Fruit fly (Drosophila melanogaster) whole organism, embryonic: Measurements from ENCODE around the gene CG33969.

Experiments used
- CG10209 ChIP-seq: fragments of 200-800 bp; sonication (Bioruptor generic); optimal IDR thresholded peaks from 3 replicates; lab custom pipeline; 2017; ENCODE audit warnings: missing biosample characterization, mild to moderate bottlenecking, missing genetic modification characterization, missing genetic modification reagents
- CG10274 ChIP-seq: fragments of 200-800 bp; sonication (Bioruptor generic); optimal IDR thresholded peaks from 3 replicates; lab custom pipeline; 2017; ENCODE audit warnings: missing biosample characterization, mild to moderate bottlenecking, missing genetic modification characterization
- CG10431 ChIP-seq: fragments of 200-800 bp; sonication (Bioruptor generic); optimal IDR thresholded peaks from 3 replicates; lab custom pipeline; 2018; ENCODE audit warnings: missing biosample characterization, mild to moderate bottlenecking, missing genetic modification characterization
- CG10462 ChIP-seq: fragments of 200-800 bp; sonication (Bioruptor generic); optimal IDR thresholded peaks from 2 replicates; lab custom pipeline; 2016; ENCODE audit warnings: missing biosample characterization, missing genetic modification characterization
- CG13775 ChIP-seq: fragments of 200-800 bp; sonication (Bioruptor generic); optimal IDR thresholded peaks from 3 replicates; lab custom pipeline; 2017; ENCODE audit warnings: missing biosample characterization, mild to moderate bottlenecking, missing genetic modification characterization
- CG13894 ChIP-seq: fragments of 200-800 bp; sonication (Bioruptor generic); optimal IDR thresholded peaks from 3 replicates; lab custom pipeline; 2018; ENCODE audit warnings: missing biosample characterization, mild to moderate bottlenecking, missing genetic modification characterization, moderate library complexity
- CG14860 ChIP-seq: fragments of 200-800 bp; sonication (Bioruptor generic); IDR thresholded peaks from 3 replicates; pipeline ENCODE4 v1.3.6; 2022; ENCODE audit warnings: missing biosample characterization, missing genetic modification characterization; ENCODE audit not compliant: partially characterized antibody
- CG15011 ChIP-seq: fragments of 200-800 bp; sonication (Bioruptor generic); optimal IDR thresholded peaks from 3 replicates; lab custom pipeline; 2018; ENCODE audit warnings: missing biosample characterization, mild to moderate bottlenecking, missing genetic modification characterization
- CG1602 ChIP-seq: fragments of 200-800 bp; sonication (Bioruptor generic); optimal IDR thresholded peaks from 3 replicates; lab custom pipeline; 2016; ENCODE audit warnings: missing biosample characterization, missing genetic modification characterization
- CG17186 ChIP-seq: fragments of 200-800 bp; sonication (Bioruptor generic); optimal IDR thresholded peaks from 3 replicates; lab custom pipeline; 2017; ENCODE audit warnings: missing biosample characterization, missing genetic modification reagents, missing genetic modification characterization
- CG17568 ChIP-seq: fragments of 200-800 bp; sonication (Bioruptor generic); optimal IDR thresholded peaks from 2 replicates; lab custom pipeline; 2018; ENCODE audit warnings: missing biosample characterization, mild to moderate bottlenecking, missing genetic modification characterization, moderate library complexity
- CG2120 ChIP-seq: fragments of 200-800 bp; sonication (Bioruptor generic); optimal IDR thresholded peaks from 3 replicates; lab custom pipeline; 2016; ENCODE audit warnings: missing biosample characterization, missing genetic modification characterization
- CG34422 ChIP-seq: fragments of 200-800 bp; sonication (Bioruptor generic); IDR thresholded peaks from 3 replicates; pipeline ENCODE4 v1.3.6; 2022; ENCODE audit warnings: missing biosample characterization, missing genetic modification characterization
- CG3847 ChIP-seq: fragments of 200-800 bp; sonication (Bioruptor generic); IDR thresholded peaks from 2 replicates; pipeline ENCODE4 v1.3.6; 2022; ENCODE audit warnings: missing biosample characterization, missing genetic modification characterization
- CG42726 ChIP-seq: fragments of 200-800 bp; sonication (Bioruptor generic); IDR thresholded peaks from 2 replicates; pipeline ENCODE4 v1.3.6; 2022; ENCODE audit warnings: missing biosample characterization, missing genetic modification characterization; ENCODE audit not compliant: partially characterized antibody
- CG6854 ChIP-seq: fragments of 200-800 bp; sonication (Bioruptor generic); optimal IDR thresholded peaks from 3 replicates; lab custom pipeline; 2017; ENCODE audit warnings: missing biosample characterization, mild to moderate bottlenecking, missing genetic modification characterization
- CG7271 ChIP-seq: fragments of 200-800 bp; sonication (Bioruptor generic); optimal IDR thresholded peaks from 2 replicates; lab custom pipeline; 2018; ENCODE audit warnings: missing biosample characterization, mild to moderate bottlenecking, missing genetic modification characterization, moderate library complexity
- CG7987 ChIP-seq: fragments of 200-800 bp; sonication (Bioruptor generic); optimal IDR thresholded peaks from 2 replicates; lab custom pipeline; 2018; ENCODE audit warnings: missing biosample characterization, mild to moderate bottlenecking, missing genetic modification characterization, moderate library complexity
- CG8281 ChIP-seq: fragments of 200-800 bp; sonication (Bioruptor generic); optimal IDR thresholded peaks from 2 replicates; lab custom pipeline; 2018; ENCODE audit warnings: missing biosample characterization, mild to moderate bottlenecking, missing genetic modification characterization, moderate library complexity
- CG8359 ChIP-seq: fragments of 200-800 bp; sonication (Bioruptor generic); optimal IDR thresholded peaks from 2 replicates; lab custom pipeline; 2017; ENCODE audit warnings: missing biosample characterization, mild to moderate bottlenecking, missing genetic modification characterization, borderline replicate concordance
- CG8478 ChIP-seq: fragments of >200 bp; optimal IDR thresholded peaks from 2 replicates; lab custom pipeline; 2018
- Chrac-16 ChIP-seq: fragments of 200-800 bp; sonication (Bioruptor generic); optimal IDR thresholded peaks from 3 replicates; lab custom pipeline; 2016; ENCODE audit warnings: missing biosample characterization, missing genetic modification characterization
- CrebB ChIP-seq: fragments of 200-800 bp; sonication (Bioruptor generic); optimal IDR thresholded peaks from 3 replicates; lab custom pipeline; 2018; ENCODE audit warnings: missing biosample characterization, mild to moderate bottlenecking, missing genetic modification characterization
- Dip2 ChIP-seq: fragments of 200-800 bp; sonication (Bioruptor generic); IDR thresholded peaks from 2 replicates; pipeline ENCODE4 v1.3.6; 2022; ENCODE audit warnings: missing biosample characterization, missing genetic modification characterization
- Doc2 ChIP-seq: fragments of 200-800 bp; sonication (Bioruptor generic); IDR thresholded peaks from 2 replicates; pipeline ENCODE4 v1.3.6; 2022; ENCODE audit warnings: missing biosample characterization, missing genetic modification characterization
- Doc3 ChIP-seq: fragments of 200-800 bp; sonication (Bioruptor generic); IDR thresholded peaks from 3 replicates; pipeline ENCODE4 v1.3.6; 2022; ENCODE audit warnings: missing biosample characterization, missing genetic modification characterization; ENCODE audit not compliant: partially characterized antibody
- Dp ChIP-seq: fragments of 200-800 bp; sonication (Bioruptor generic); optimal IDR thresholded peaks from 2 replicates; lab custom pipeline; 2018; ENCODE audit warnings: missing biosample characterization, mild to moderate bottlenecking, missing genetic modification characterization, moderate library complexity
- Eip74EF ChIP-seq, 2 experiments: fragments of 200-800 bp in 1 of 2; fragments of >200 bp in 1 of 2; sonication (Bioruptor generic) in 1 of 2; optimal IDR thresholded peaks; 2 replicates each; lab custom pipeline; 2017 to 2019; ENCODE audit warnings: missing biosample characterization in 2 of 2, missing genetic modification characterization in 2 of 2, mild to moderate bottlenecking in 1 of 2, moderate library complexity in 1 of 2
- Pdp1 ChIP-seq, 2 experiments: fragments of 200-800 bp; sonication (Bioruptor generic); optimal IDR thresholded peaks; 3 replicates each; lab custom pipeline; 2016; ENCODE audit warnings: missing biosample characterization in 2 of 2, missing genetic modification characterization in 2 of 2, mild to moderate bottlenecking in 1 of 2, moderate library complexity in 1 of 2
- Sry-δ ChIP-seq: fragments of 200-800 bp; sonication (Bioruptor generic); optimal IDR thresholded peaks from 2 replicates; lab custom pipeline; 2016; ENCODE audit warnings: missing biosample characterization, missing genetic modification characterization
- al ChIP-seq: fragments of 200-800 bp; sonication (Bioruptor generic); IDR thresholded peaks from 2 replicates; pipeline ENCODE4 v1.3.6; 2022; ENCODE audit warnings: missing biosample characterization, missing genetic modification characterization
- caup ChIP-seq: fragments of 200-800 bp; sonication (Bioruptor generic); optimal IDR thresholded peaks from 3 replicates; lab custom pipeline; 2017; ENCODE audit warnings: missing biosample characterization, mild to moderate bottlenecking, missing genetic modification characterization, moderate library complexity; ENCODE audit not compliant: severe bottlenecking
- da ChIP-seq: fragments of 200-800 bp; sonication (Bioruptor generic); optimal IDR thresholded peaks from 2 replicates; lab custom pipeline; 2016; ENCODE audit warnings: missing biosample characterization, missing genetic modification characterization
- dan ChIP-seq: fragments of 200-800 bp; sonication (Bioruptor generic); IDR thresholded peaks from 2 replicates; pipeline ENCODE4 v1.3.6; 2022; ENCODE audit warnings: missing biosample characterization, missing genetic modification characterization
- emc ChIP-seq: fragments of 200-800 bp; sonication (Bioruptor generic); optimal IDR thresholded peaks from 2 replicates; lab custom pipeline; 2016; ENCODE audit warnings: missing biosample characterization, missing genetic modification characterization
- en ChIP-seq: fragments of 200-800 bp; sonication (Bioruptor generic); optimal IDR thresholded peaks from 2 replicates; lab custom pipeline; 2016; ENCODE audit warnings: missing biosample characterization, missing genetic modification characterization
- eve ChIP-seq, 2 experiments: fragments of >200 bp; optimal IDR thresholded peaks; 2 replicates each; lab custom pipeline; 2017; ENCODE audit warnings: missing biosample characterization in 2 of 2, missing genetic modification characterization in 2 of 2
- exex ChIP-seq: fragments of 200-800 bp; sonication (Bioruptor generic); optimal IDR thresholded peaks from 4 replicates; lab custom pipeline; 2018; ENCODE audit warnings: missing biosample characterization, mild to moderate bottlenecking, missing genetic modification characterization, moderate library complexity
- grn ChIP-seq: fragments of 200-800 bp; sonication (Bioruptor generic); optimal IDR thresholded peaks from 3 replicates; lab custom pipeline; 2017; ENCODE audit warnings: missing biosample characterization, missing genetic modification characterization
- hth ChIP-seq: fragments of >200 bp; optimal IDR thresholded peaks from 2 replicates; lab custom pipeline; 2017; ENCODE audit warnings: inconsistent platforms
- jumu ChIP-seq: fragments of 200-800 bp; sonication (Bioruptor generic); optimal IDR thresholded peaks from 3 replicates; lab custom pipeline; 2016; ENCODE audit warnings: missing biosample characterization, missing genetic modification characterization
- lilli ChIP-seq: fragments of 200-800 bp; sonication (Bioruptor generic); optimal IDR thresholded peaks from 3 replicates; lab custom pipeline; 2016; ENCODE audit warnings: missing biosample characterization, missing genetic modification characterization
- nmo ChIP-seq: fragments of 200-800 bp; sonication (Bioruptor generic); optimal IDR thresholded peaks from 2 replicates; lab custom pipeline; 2018; ENCODE audit warnings: missing biosample characterization, mild to moderate bottlenecking, missing genetic modification characterization, moderate library complexity
- otp ChIP-seq: fragments of 200-800 bp; sonication (Bioruptor generic); IDR thresholded peaks from 3 replicates; pipeline ENCODE4, ENCODE4 v1.3.6; 2022; ENCODE audit warnings: missing biosample characterization, missing genetic modification characterization
- psq ChIP-seq: fragments of 200-800 bp; sonication (Bioruptor generic); optimal IDR thresholded peaks from 2 replicates; lab custom pipeline; 2017; ENCODE audit warnings: missing biosample characterization, missing genetic modification characterization
- shn ChIP-seq: fragments of 200-800 bp; sonication (Bioruptor generic); optimal IDR thresholded peaks from 3 replicates; lab custom pipeline; 2016; ENCODE audit warnings: missing biosample characterization, missing genetic modification characterization
- sr ChIP-seq: fragments of 200-800 bp; sonication (Bioruptor generic); IDR thresholded peaks from 3 replicates; pipeline ENCODE4 v1.3.6; 2022; ENCODE audit warnings: missing biosample characterization, missing genetic modification characterization
- vvl ChIP-seq: fragments of 200-800 bp; sonication (Bioruptor generic); IDR thresholded peaks from 2 replicates; pipeline ENCODE4 v1.3.6; 2022; ENCODE audit warnings: missing biosample characterization, missing genetic modification characterization
- wek ChIP-seq: fragments of 200-800 bp; sonication (Bioruptor generic); optimal IDR thresholded peaks from 3 replicates; lab custom pipeline; 2018; ENCODE audit warnings: missing biosample characterization, mild to moderate bottlenecking, missing genetic modification characterization, moderate library complexity

The CG33969 gene

DNA sequence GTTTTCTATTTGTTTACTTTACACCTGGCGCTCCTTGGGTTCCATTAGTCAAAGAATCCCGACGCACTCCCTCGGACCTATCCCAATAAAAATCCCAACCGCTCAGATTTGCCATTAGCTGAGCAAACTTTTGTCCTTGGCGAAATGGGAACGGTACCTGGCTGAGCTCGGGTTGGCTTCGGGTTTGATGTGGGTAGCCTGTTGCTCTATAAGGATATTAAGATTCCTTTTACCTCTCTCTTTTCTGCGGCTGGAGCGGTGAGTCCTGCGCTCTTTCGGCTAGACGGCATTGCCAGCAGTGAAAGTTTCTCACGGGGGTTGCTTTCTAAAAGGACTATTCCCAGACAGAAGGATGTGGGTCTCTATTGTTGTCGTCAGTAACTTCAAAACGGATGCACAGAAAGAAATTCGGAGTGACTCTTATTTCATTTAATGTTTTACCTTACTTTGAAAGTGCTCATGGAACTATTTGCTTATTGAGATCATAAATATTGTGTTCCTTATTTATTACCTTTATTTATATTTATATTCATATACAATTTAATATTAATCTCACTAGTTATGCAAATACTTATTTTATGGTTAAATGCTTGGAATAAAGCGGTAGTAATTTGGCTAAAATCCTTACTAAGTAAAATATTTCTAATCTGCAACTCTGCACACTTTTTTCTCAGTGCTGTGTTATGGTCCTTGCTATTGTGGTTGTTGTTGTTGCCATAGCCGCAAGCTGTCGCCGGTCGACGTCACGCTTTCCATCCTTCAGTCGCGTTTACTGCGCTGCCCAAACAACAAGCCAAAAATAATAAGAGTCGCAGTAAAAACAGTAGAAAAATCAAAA lies 48.5 kb upstream of the CG33969 start, which contains the start of gene CG5910 (continued):
- peak; percentile 88 for TF ChIP-seq CG13775
- no peak for TF ChIP-seq Dp (GFP tag; lab: Kevin White, UChicago)
- TF ChIP-seq Doc2 (GFP tag; lab: Robert Waterston, UW) = no peak
- peak; percentile 81 for TF ChIP-seq CrebB (tag; lab: Kevin White, UChicago)
- peak; percentile 58 for TF ChIP-seq CG10274
- peak; percentile 48 for TF ChIP-seq psq
- no peak for TF ChIP-seq CG8478 (lab: Kevin White, UChicago)
- peak; percentile 76 for TF ChIP-seq CG1602 (GFP tag; lab: Kevin White, UChicago)
- TF ChIP-seq CG34422 (GFP tag; lab: Robert Waterston, UW) = peak; percentile 24; the same call in 1 of the 3 replicates
- TF ChIP-seq Eip74EF (GFP tag; optimal IDR thresholded peaks at IDR 0.05; lab: Kevin White, UChicago) = peak in 1 of 2 experiments; percentile 90
- peak; percentile 80 for TF ChIP-seq CG3847 (GFP tag; lab: Robert Waterston, UW)
- peak; percentile 56 for TF ChIP-seq CG7987 (GFP tag; lab: Kevin White, UChicago)
- TF ChIP-seq wek (GFP tag; lab: Kevin White, UChicago) = peak; percentile 42
- TF ChIP-seq Pdp1 (GFP tag; optimal IDR thresholded peaks at IDR 0.05; lab: Kevin White, UChicago) = peak; percentile 3 to 35
- no peak for TF ChIP-seq emc (GFP tag; lab: Kevin White, UChicago)
- TF ChIP-seq exex (tag; lab: Kevin White, UChicago) = peak; percentile 63
- TF ChIP-seq CG10462 (GFP tag; lab: Kevin White, UChicago) = peak; percentile 35
- peak; percentile 67 for TF ChIP-seq CG10431 (GFP tag; lab: Kevin White, UChicago)
- peak; percentile 91 for TF ChIP-seq caup (GFP tag; lab: Kevin White, UChicago)
- no peak for TF ChIP-seq Dip2 (GFP tag; lab: Robert Waterston, UW)
- no peak for TF ChIP-seq hth (lab: Kevin White, UChicago)
- no peak for TF ChIP-seq da (GFP tag; lab: Kevin White, UChicago)
- TF ChIP-seq Chrac-16 (GFP tag; lab: Kevin White, UChicago) = peak; percentile 78
- peak; percentile 74 for TF ChIP-seq al (GFP tag; lab: Robert Waterston, UW)
- no peak for TF ChIP-seq sr (GFP tag; lab: Robert Waterston, UW)
- peak; percentile 87 for TF ChIP-seq vvl (GFP tag; lab: Robert Waterston, UW)
- TF ChIP-seq otp (GFP tag; lab: Robert Waterston, UW) = no peak
- no peak for TF ChIP-seq CG42726 (GFP tag; lab: Robert Waterston, UW)
- TF ChIP-seq CG6854 = peak; percentile 89
- TF ChIP-seq CG13894 (tag; lab: Kevin White, UChicago) = peak; percentile 87
- TF ChIP-seq CG10209 (GFP tag; lab: Kevin White, UChicago) = peak; percentile 89
- no peak for TF ChIP-seq shn (GFP tag; lab: Kevin White, UChicago)
- no peak for TF ChIP-seq CG14860 (GFP tag; lab: Robert Waterston, UW)
- TF ChIP-seq CG17568 (GFP tag; lab: Kevin White, UChicago) = no peak
- TF ChIP-seq jumu (GFP tag; lab: Kevin White, UChicago) = no peak
- TF ChIP-seq CG2120 (GFP tag; lab: Kevin White, UChicago) = peak; percentile 72
- no peak for TF ChIP-seq Doc3 (GFP tag; lab: Robert Waterston, UW)
- no peak for TF ChIP-seq CG17186
- peak; percentile 63 for TF ChIP-seq lilli (GFP tag; lab: Kevin White, UChicago)
- TF ChIP-seq en (GFP tag; lab: Kevin White, UChicago) = no peak
- no peak for TF ChIP-seq Sry-δ (GFP tag; lab: Kevin White, UChicago)
- no peak for TF ChIP-seq eve (GFP tag; optimal IDR thresholded peaks at IDR 0.05; lab: Kevin White, UChicago)
- TF ChIP-seq CG8281 (tag; lab: Kevin White, UChicago) = peak; percentile 67
- no peak for TF ChIP-seq dan (GFP tag; lab: Robert Waterston, UW)
- no peak for TF ChIP-seq grn
- peak; percentile 57 for TF ChIP-seq CG7271
- TF ChIP-seq CG8359 (GFP tag; lab: Kevin White, UChicago) = peak; percentile 66
- peak; percentile 79 for TF ChIP-seq CG15011 (GFP tag; lab: Kevin White, UChicago)
- TF ChIP-seq nmo (GFP tag; lab: Kevin White, UChicago) = peak; percentile 95
